Worm (Caenorhabditis elegans): ENCODE measurements around the gene tag-340.

DNA sequence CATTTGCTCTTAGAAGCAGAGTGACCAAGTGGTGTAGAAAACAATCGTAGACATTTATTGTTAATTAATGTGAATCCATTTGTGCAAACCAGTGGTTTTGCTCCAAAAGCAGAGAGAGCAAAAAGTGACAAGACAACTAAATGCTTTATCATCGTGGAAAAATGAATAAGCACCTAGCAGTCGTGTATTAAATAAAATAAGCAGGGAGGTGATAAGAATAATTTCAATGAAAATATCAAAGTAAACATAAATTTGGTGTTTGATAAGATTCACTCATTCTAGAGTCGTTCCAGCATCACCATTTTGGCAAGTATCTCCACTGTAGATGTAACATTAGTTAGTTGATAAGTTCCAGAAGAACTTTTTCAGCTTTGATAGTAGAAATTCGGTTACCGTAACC, 13.0 kb upstream of the tag-340 start, which contains the start of gene clec-6:
- TF ChIP-seq fkh-10 (GFP tag; optimal IDR thresholded peaks at IDR 0.05) (no peak), ets-4 (tag; optimal IDR thresholded peaks at IDR 0.05) (no peak), nfya-1 (tag; optimal IDR thresholded peaks at IDR 0.05) (no peak), ama-1 (optimal IDR thresholded peaks at IDR 0.05) (no peak), ceh-9 (tag; optimal IDR thresholded peaks at IDR 0.05) (no peak), ceh-45 (GFP tag; IDR thresholded peaks at IDR 0.05) (no peak), pax-1 (tag; optimal IDR thresholded peaks at IDR 0.05) (no peak), syd-9 (tag; optimal IDR thresholded peaks at IDR 0.05) (no peak), ceh-18 (tag; optimal IDR thresholded peaks at IDR 0.05) (no peak), hlh-8 (tag; optimal IDR thresholded peaks at IDR 0.05) (no peak), dve-1 (tag; optimal IDR thresholded peaks at IDR 0.05) (no peak), unc-86 (tag; optimal IDR thresholded peaks at IDR 0.05) (no peak), pha-4 (tag; optimal IDR thresholded peaks at IDR 0.05) (no peak), ceh-24 (tag; optimal IDR thresholded peaks at IDR 0.05) (no peak)
